Worm (Caenorhabditis elegans) whole organism, L4 larva: ENCODE data around the gene F36D3.8.

Source experiments
- F49E8.2 ChIP-seq: sonication (generic microtip); optimal IDR thresholded peaks from 2 replicates; lab custom pipeline; 2016; ENCODE audit warnings: missing compliant biosample characterization, mild to moderate bottlenecking, missing genetic modification characterization, borderline replicate concordance
- T26A8.4 ChIP-seq: fragments of 200-800 bp; sonication (Bioruptor generic); IDR thresholded peaks from 2 replicates; pipeline ENCODE4 v1.3.6; 2022; ENCODE audit warnings: missing genetic modification characterization, missing compliant biosample characterization
- ZK337.2 ChIP-seq: fragments of 200-800 bp; sonication (Bioruptor generic); IDR thresholded peaks from 2 replicates; pipeline ENCODE4 v1.3.6; 2022; ENCODE audit warnings: missing genetic modification reagents, missing genetic modification characterization, missing compliant biosample characterization
- ZK546.5 ChIP-seq, 2 experiments: sonication (generic microtip); optimal IDR thresholded peaks; 2 replicates each; lab custom pipeline; 2017; ENCODE audit warnings: missing biosample characterization in 2 of 2, missing genetic modification characterization in 2 of 2
- aha-1 ChIP-seq: fragments of 150-350 bp; peaks from one replicate; lab custom pipeline; 2014; ENCODE audit warnings: missing biosample characterization, missing genetic modification characterization
- ceh-20 ChIP-seq: fragments of 200-800 bp; sonication (Bioruptor generic); IDR thresholded peaks from 2 replicates; pipeline ENCODE4 v1.3.6; 2022; ENCODE audit warnings: missing genetic modification reagents, missing genetic modification characterization, missing compliant biosample characterization
- ceh-44 ChIP-seq: fragments of 200-800 bp; sonication (Bioruptor generic); IDR thresholded peaks from 2 replicates; pipeline ENCODE4 v1.3.6; 2022; ENCODE audit warnings: missing genetic modification reagents, missing genetic modification characterization, missing compliant biosample characterization
- ctbp-1 ChIP-seq: fragments of 200-800 bp; sonication (Bioruptor generic); IDR thresholded peaks from 2 replicates; pipeline ENCODE4 v1.3.6; 2022; ENCODE audit warnings: missing genetic modification reagents, missing genetic modification characterization, missing compliant biosample characterization
- daf-19 ChIP-seq: fragments of 200-800 bp; sonication (Bioruptor generic); conservative IDR thresholded peaks from 2 replicates; pipeline ENCODE4 v1.3.6; 2022; ENCODE audit warnings: missing genetic modification characterization, missing compliant biosample characterization
- dmd-6 ChIP-seq: fragments of 200-800 bp; sonication (Bioruptor generic); IDR thresholded peaks from 2 replicates; pipeline ENCODE4 v1.3.6; 2022; ENCODE audit warnings: missing genetic modification reagents, missing genetic modification characterization, missing compliant biosample characterization
- dmd-9 ChIP-seq: fragments of 200-800 bp; sonication (Bioruptor generic); IDR thresholded peaks from 2 replicates; pipeline ENCODE4 v1.3.6; 2022; ENCODE audit warnings: missing genetic modification reagents, missing genetic modification characterization, missing compliant biosample characterization
- dpl-1 ChIP-seq: fragments of 150-350 bp; optimal IDR thresholded peaks from 2 replicates; lab custom pipeline; 2014; ENCODE audit warnings: missing biosample characterization, missing genetic modification reagents, missing genetic modification characterization
- duxl-1 ChIP-seq: sonication (generic microtip); optimal IDR thresholded peaks from 2 replicates; lab custom pipeline; 2016; ENCODE audit warnings: mild to moderate bottlenecking, missing genetic modification characterization, moderate library complexity, missing compliant biosample characterization; ENCODE audit not compliant: poor library complexity
- dve-1 ChIP-seq: sonication (generic microtip); optimal IDR thresholded peaks from 2 replicates; lab custom pipeline; 2017; ENCODE audit warnings: antibody characterized with exemption, mild to moderate bottlenecking, missing genetic modification characterization, missing compliant biosample characterization; ENCODE audit not compliant: insufficient read depth
- gei-8 ChIP-seq: fragments of 200-800 bp; sonication (Bioruptor generic); optimal IDR thresholded peaks from 2 replicates; lab custom pipeline; 2018; ENCODE audit warnings: mild to moderate bottlenecking, missing genetic modification characterization, missing compliant biosample characterization
- hif-1 ChIP-seq, 2 experiments: sonication (generic microtip); optimal IDR thresholded peaks; 2 replicates each; lab custom pipeline; 2016 to 2017; ENCODE audit warnings: missing compliant biosample characterization in 2 of 2, missing genetic modification characterization in 2 of 2, missing genetic modification reagents in 2 of 2, missing genotype in 2 of 2, mild to moderate bottlenecking in 1 of 2
- hlh-11 ChIP-seq: fragments of 200-800 bp; sonication (Bioruptor generic); optimal IDR thresholded peaks from 2 replicates; lab custom pipeline; 2018; ENCODE audit warnings: mild to moderate bottlenecking, missing genetic modification characterization, missing compliant biosample characterization
- hmg-1.1 ChIP-seq: fragments of 200-800 bp; sonication (Bioruptor generic); IDR thresholded peaks from 2 replicates; pipeline ENCODE4 v1.3.6; 2022; ENCODE audit warnings: missing genetic modification reagents, missing genetic modification characterization, missing compliant biosample characterization
- lin-1 ChIP-seq: fragments of 200-800 bp; sonication (Bioruptor generic); IDR thresholded peaks from 2 replicates; pipeline ENCODE4 v1.3.6; 2022; ENCODE audit warnings: missing genetic modification reagents, missing genetic modification characterization, missing compliant biosample characterization
- lin-13 ChIP-seq: fragments of 150-350 bp; optimal IDR thresholded peaks from 2 replicates; lab custom pipeline; 2014; ENCODE audit warnings: missing biosample characterization, missing genetic modification reagents, missing genetic modification characterization
- lin-38 ChIP-seq: fragments of 200-800 bp; sonication (Bioruptor generic); IDR thresholded peaks from 2 replicates; pipeline ENCODE4 v1.3.6; 2022; ENCODE audit warnings: missing genetic modification reagents, missing genetic modification characterization, missing compliant biosample characterization
- lsy-2 ChIP-seq, 2 experiments: fragments of 150-350 bp in 1 of 2; sonication (generic microtip) in 1 of 2; optimal IDR thresholded peaks; 2 replicates each; lab custom pipeline; 2014 to 2017; ENCODE audit warnings: missing biosample characterization in 2 of 2, missing genetic modification characterization in 2 of 2
- madf-5 ChIP-seq, 2 experiments: fragments of 200-800 bp; sonication (Bioruptor generic); IDR thresholded peaks; 2 replicates each; pipeline ENCODE4 v1.3.6; 2022; ENCODE audit warnings: missing compliant biosample characterization in 2 of 2, missing genetic modification characterization in 2 of 2
- madf-9 ChIP-seq: fragments of 200-800 bp; sonication (Bioruptor generic); conservative IDR thresholded peaks from 2 replicates; pipeline ENCODE4 v1.3.6; 2022; ENCODE audit warnings: missing genetic modification reagents, missing genetic modification characterization, missing compliant biosample characterization
- mdt-29 ChIP-seq: fragments of 200-800 bp; sonication (Bioruptor generic); IDR thresholded peaks from 2 replicates; pipeline ENCODE4 v1.3.6; 2022; ENCODE audit warnings: missing genetic modification reagents, missing genetic modification characterization, missing compliant biosample characterization
- mep-1 ChIP-seq: fragments of 150-350 bp; sonication (generic microtip); optimal IDR thresholded peaks from 3 replicates; lab custom pipeline; 2014; ENCODE audit warnings: missing biosample characterization, missing genetic modification characterization
- nhr-10 ChIP-seq: fragments of 150-350 bp; optimal IDR thresholded peaks from 2 replicates; lab custom pipeline; 2014; ENCODE audit warnings: missing biosample characterization, missing genetic modification characterization
- nhr-11 ChIP-seq: fragments of 150-350 bp; optimal IDR thresholded peaks from 2 replicates; lab custom pipeline; 2014; ENCODE audit warnings: missing biosample characterization, missing genetic modification characterization
- nhr-111 ChIP-seq: fragments of 200-800 bp; sonication (Bioruptor generic); optimal IDR thresholded peaks from 2 replicates; lab custom pipeline; 2018; ENCODE audit warnings: mild to moderate bottlenecking, missing genetic modification characterization, missing compliant biosample characterization
- nhr-237 ChIP-seq: sonication (generic microtip); optimal IDR thresholded peaks from 2 replicates; lab custom pipeline; 2017; ENCODE audit warnings: missing biosample characterization, missing genetic modification characterization
- nhr-25 ChIP-seq: sonication (generic microtip); optimal IDR thresholded peaks from 2 replicates; lab custom pipeline; 2017; ENCODE audit warnings: missing genetic modification characterization, mild to moderate bottlenecking, missing compliant biosample characterization, antibody characterized with exemption, moderate library complexity, borderline replicate concordance; ENCODE audit not compliant: insufficient read depth
- nhr-41 ChIP-seq: fragments of 200-800 bp; sonication (Bioruptor generic); IDR thresholded peaks from 2 replicates; pipeline ENCODE4 v1.3.6; 2022; ENCODE audit warnings: missing genetic modification reagents, missing genetic modification characterization, missing compliant biosample characterization
- nhr-48 ChIP-seq: sonication (generic microtip); optimal IDR thresholded peaks from 2 replicates; lab custom pipeline; 2016; ENCODE audit warnings: mild to moderate bottlenecking, missing genetic modification characterization, missing compliant biosample characterization
- php-3 ChIP-seq: fragments of 200-800 bp; sonication (Bioruptor generic); IDR thresholded peaks from 2 replicates; pipeline ENCODE4 v1.3.6; 2022; ENCODE audit warnings: missing genetic modification reagents, missing genetic modification characterization, missing compliant biosample characterization
- rbr-2 ChIP-seq: sonication (generic microtip); optimal IDR thresholded peaks from 2 replicates; lab custom pipeline; 2016; ENCODE audit warnings: missing genotype, missing genetic modification characterization, missing compliant biosample characterization
- saeg-2 ChIP-seq: fragments of 200-800 bp; sonication (Bioruptor generic); IDR thresholded peaks from 2 replicates; pipeline ENCODE4 v1.3.6; 2022; ENCODE audit warnings: missing genetic modification reagents, missing genetic modification characterization, missing compliant biosample characterization
- sdz-12 ChIP-seq: fragments of 200-800 bp; sonication (Bioruptor generic); optimal IDR thresholded peaks from 2 replicates; lab custom pipeline; 2018; ENCODE audit warnings: mild to moderate bottlenecking, missing genetic modification characterization, missing compliant biosample characterization
- snpc-1.2 ChIP-seq: fragments of 200-800 bp; sonication (Bioruptor generic); IDR thresholded peaks from 2 replicates; pipeline ENCODE4 v1.3.6; 2022; ENCODE audit warnings: missing genetic modification reagents, missing genetic modification characterization, missing compliant biosample characterization
- spr-1 ChIP-seq: sonication (generic microtip); optimal IDR thresholded peaks from 2 replicates; lab custom pipeline; 2016; ENCODE audit warnings: mild to moderate bottlenecking, missing genetic modification characterization, missing compliant biosample characterization
- tag-97 ChIP-seq: fragments of 200-800 bp; sonication (Bioruptor generic); IDR thresholded peaks from 2 replicates; pipeline ENCODE4 v1.3.6; 2022; ENCODE audit warnings: missing genetic modification characterization, missing compliant biosample characterization
- tra-1 ChIP-seq: fragments of 200-800 bp; sonication (Bioruptor generic); IDR thresholded peaks from 2 replicates; pipeline ENCODE4 v1.3.6; 2022; ENCODE audit warnings: missing genetic modification reagents, missing genetic modification characterization, missing compliant biosample characterization
- unc-62 ChIP-seq, 3 experiments: fragments of 150-350 bp in 1 of 3; sonication (generic microtip); optimal IDR thresholded peaks in 2 of 3; peaks in 1 of 3; 1 replicate in 1 of 3; 2 replicates in 2 of 3; lab custom pipeline; 2014 to 2017; ENCODE audit warnings: missing biosample characterization in 3 of 3, missing genetic modification characterization in 3 of 3, missing genetic modification reagents in 3 of 3, missing genotype in 1 of 3
- zag-1 ChIP-seq: fragments of 150-350 bp; optimal IDR thresholded peaks from 2 replicates; lab custom pipeline; 2014; ENCODE audit warnings: missing biosample characterization, missing genetic modification characterization
- zfp-3 ChIP-seq: fragments of 200-800 bp; sonication (Bioruptor generic); conservative IDR thresholded peaks from 2 replicates; pipeline ENCODE4 v1.3.6; 2022; ENCODE audit warnings: missing genetic modification reagents, missing genetic modification characterization, missing compliant biosample characterization
- ztf-11 ChIP-seq: fragments of 150-350 bp; optimal IDR thresholded peaks from 2 replicates; lab custom pipeline; 2014; ENCODE audit warnings: missing biosample characterization, missing genetic modification characterization

F36D3.8 gene

ce11 chrV:16534000-16534399, 7.0 kb downstream of the F36D3.8 start, which contains the start of gene cpr-2:
cpr-2 (minus strand) TSS chrV:16534100.
- TF ChIP-seq nhr-48 (tag; lab: Kevin White, UChicago) (no peak), unc-62 (GFP tag; optimal IDR thresholded peaks at IDR 0.05 in 1 of 2; lab: Kevin White, UChicago) (no peak), unc-62 (tag; optimal IDR thresholded peaks at IDR 0.05; lab: Kevin White, UChicago) (no peak)

- no peak for TF ChIP-seq tag-97 (GFP tag; lab: Robert Waterston, UW)
- TF ChIP-seq dmd-9 (GFP tag; lab: Robert Waterston, UW), result no peak
- no peak for TF ChIP-seq mdt-29 (GFP tag; lab: Robert Waterston, UW)
- no peak for TF ChIP-seq hif-1 (tag; optimal IDR thresholded peaks at IDR 0.05; lab: Kevin White, UChicago)
- TF ChIP-seq ztf-11 (tag; lab: Kevin White, UChicago), result no peak
- TF ChIP-seq ceh-20, result no peak
- TF ChIP-seq nhr-11 (tag; lab: Kevin White, UChicago), result no peak
- TF ChIP-seq zfp-3 (GFP tag; lab: Robert Waterston, UW), result no peak
- no peak for TF ChIP-seq nhr-41 (GFP tag; lab: Robert Waterston, UW)
- TF ChIP-seq nhr-10, result no peak
- TF ChIP-seq mep-1 (tag; lab: Kevin White, UChicago), result no peak
These were observed 8.2 kb downstream of the F36D3.8 start, which contains the start of gene Y32B12B.8 for ce11 chrV:16535172-16535571. Y32B12B.8 (plus strand) TSS chrV:16535472.

- TF ChIP-seq nhr-237 (tag; lab: Kevin White, UChicago), result no peak
- no peak for TF ChIP-seq sdz-12
- TF ChIP-seq daf-19, result no peak
- no peak for TF ChIP-seq nhr-25 (tag; lab: Kevin White, UChicago)
- TF ChIP-seq ZK337.2 (GFP tag; lab: Robert Waterston, UW), result no peak
- no peak for TF ChIP-seq madf-9 (GFP tag; lab: Robert Waterston, UW)
- no peak for TF ChIP-seq ZK546.5 (tag; optimal IDR thresholded peaks at IDR 0.05; lab: Kevin White, UChicago)
- TF ChIP-seq tra-1, result no peak
- no peak for TF ChIP-seq gei-8
- TF ChIP-seq dmd-9 (GFP tag; lab: Robert Waterston, UW), result no peak
- no peak for TF ChIP-seq saeg-2 (GFP tag; lab: Robert Waterston, UW)
- TF ChIP-seq spr-1 (tag; lab: Kevin White, UChicago), result no peak
- no peak for TF ChIP-seq lin-13
- no peak for TF ChIP-seq nhr-111 (GFP tag; lab: Kevin White, UChicago)
These were observed 9.7 kb downstream of the F36D3.8 start, which contains the start of gene Y32B12B.1 for ce11 chrV:16536701-16537100. Y32B12B.1 (plus strand) TSS chrV:16537001.

ce11 chrV:16537908-16538446, 11.0 kb downstream of the F36D3.8 start, which contains the start of gene Y32B12B.2:
Y32B12B.2 (plus strand) TSS chrV:16538396.
- TF ChIP-seq php-3 (GFP tag; lab: Robert Waterston, UW) (peak; percentile 12; the same call in 1 of the 2 replicates), dmd-6 (GFP tag; lab: Robert Waterston, UW) (peak; percentile 46), snpc-1.2 (GFP tag; lab: Robert Waterston, UW) (peak; percentile 47; the same call in 1 of the 2 replicates), zag-1 (tag; lab: Kevin White, UChicago) (no peak), duxl-1 (peak; percentile 56), lsy-2 (tag; optimal IDR thresholded peaks at IDR 0.05; lab: Kevin White, UChicago) (peak; percentile 66 to 97), lin-13 (peak; percentile 36), lin-38 (GFP tag; lab: Robert Waterston, UW) (peak; percentile 88), ctbp-1 (peak; percentile 36; the same call in 1 of the 2 replicates), ceh-44 (no peak), lin-1 (GFP tag; lab: Robert Waterston, UW) (no peak), F49E8.2 (peak; percentile 18), dpl-1 (GFP tag; lab: Kevin White, UChicago) (peak; percentile 80), T26A8.4 (0 out of 2 replicates have a peak, but pooled peaks have one; percentile 23), tag-97 (GFP tag; lab: Robert Waterston, UW) (no peak), hmg-1.1 (peak; percentile 58; the same call in 1 of the 2 replicates), dve-1 (tag; lab: Kevin White, UChicago) (no peak), madf-5 (GFP tag; IDR thresholded peaks at IDR 0.05; lab: Robert Waterston, UW) (no peak), hlh-11 (tag; lab: Kevin White, UChicago) (peak; percentile 49), rbr-2 (tag; lab: Kevin White, UChicago) (peak; percentile 43), aha-1 (tag; lab: Kevin White, UChicago) (peak; percentile 3)
